Worm (Caenorhabditis elegans): ENCODE measurements around the gene C04G6.2.
A peak's percentile ranks its signal among the peaks of the same experiment; 100 is the strongest.
"Not testable (repeated sequence)": the region's sequence is repeated elsewhere in the genome, so short reads cannot be mapped to it uniquely, and the experiment has no call there.

The C04G6.2 gene

ce11 chrII:5112082-5112481, 19.1 kb downstream of the C04G6.2 start, which contains the start of gene F09C12.8:
Gene F09C12.8 (plus strand): TSS chrII:5112382.
- TF ChIP-seq elt-1 (tag; optimal IDR thresholded peaks at IDR 0.05; ENCODE audit: borderline replicate concordance, insufficient read depth): no peak
- TF ChIP-seq lsy-2 (tag; optimal IDR thresholded peaks at IDR 0.05): no peak
- no peak for TF ChIP-seq ham-2 (GFP tag; optimal IDR thresholded peaks at IDR 0.05)
- TF ChIP-seq unc-39 (tag; optimal IDR thresholded peaks at IDR 0.05): no peak
- no peak for TF ChIP-seq nhr-2 (tag; optimal IDR thresholded peaks at IDR 0.05)
- no peak for TF ChIP-seq elt-3 (tag; optimal IDR thresholded peaks at IDR 0.05)
- TF ChIP-seq nhr-237 (tag; optimal IDR thresholded peaks at IDR 0.05): no peak
- no peak for TF ChIP-seq tbx-8 (GFP tag; optimal IDR thresholded peaks at IDR 0.05)

ce11 chrII:5115235-5115634, 22.2 kb downstream of the C04G6.2 start, which contains the start of gene msp-74:
Gene msp-74 (minus strand): TSS chrII:5115335.
- not testable (repeated sequence) for TF ChIP-seq nhr-76 (tag; optimal IDR thresholded peaks at IDR 0.05); lin-32 (GFP tag; optimal IDR thresholded peaks at IDR 0.05); unc-120 (tag; optimal IDR thresholded peaks at IDR 0.05; ENCODE audit: poor library complexity, severe bottlenecking)

ce11 chrII:5115733-5116132, 22.7 kb downstream of the C04G6.2 start, which contains the start of gene srsy-1:
Gene srsy-1 (plus strand): TSS chrII:5116033.
- TF ChIP-seq lsy-2 (tag; optimal IDR thresholded peaks at IDR 0.05) (no peak), pha-4 (tag; optimal IDR thresholded peaks at IDR 0.05) (no peak), tbx-8 (GFP tag; optimal IDR thresholded peaks at IDR 0.05) (no peak), elt-3 (tag; optimal IDR thresholded peaks at IDR 0.05) (no peak), cnd-1 (tag; optimal IDR thresholded peaks at IDR 0.05) (no peak), flh-1 (GFP tag; optimal IDR thresholded peaks at IDR 0.05) (no peak), mep-1 (tag; optimal IDR thresholded peaks at IDR 0.05) (no peak)

ce11 chrII:5120612-5121011, 27.6 kb downstream of the C04G6.2 start:
- TF ChIP-seq nhr-237 (tag; optimal IDR thresholded peaks at IDR 0.05): no peak
- peak; percentile 86 for TF ChIP-seq unc-62 (GFP tag; optimal IDR thresholded peaks at IDR 0.05)

ce11 chrII:5130081-5130480, 37.0 kb downstream of the C04G6.2 start, which contains the start of gene lgc-56:
Gene lgc-56 (plus strand): TSS chrII:5130381.
- no peak for TF ChIP-seq ham-2 (GFP tag; optimal IDR thresholded peaks at IDR 0.05)

ce11 chrII:5131800-5132199, 38.8 kb downstream of the C04G6.2 start:
- TF ChIP-seq snpc-4 (tag; optimal IDR thresholded peaks at IDR 0.05) (no peak), unc-62 (GFP tag; optimal IDR thresholded peaks at IDR 0.05) (no peak), drap-1 (GFP tag; optimal IDR thresholded peaks at IDR 0.05) (no peak), cnd-1 (tag; optimal IDR thresholded peaks at IDR 0.05) (no peak), sptf-1 (tag; optimal IDR thresholded peaks at IDR 0.05) (no peak), nhr-2 (tag; optimal IDR thresholded peaks at IDR 0.05) (no peak), ces-1 (GFP tag; optimal IDR thresholded peaks at IDR 0.05) (no peak), ceh-83 (GFP tag; optimal IDR thresholded peaks at IDR 0.05) (no peak), nhr-12 (tag; optimal IDR thresholded peaks at IDR 0.05) (no peak), mab-5 (tag; optimal IDR thresholded peaks at IDR 0.05) (no peak), unc-120 (tag; optimal IDR thresholded peaks at IDR 0.05; ENCODE audit: poor library complexity, severe bottlenecking) (no peak), bed-3 (GFP tag; optimal IDR thresholded peaks at IDR 0.05) (no peak), elt-1 (tag; optimal IDR thresholded peaks at IDR 0.05; ENCODE audit: borderline replicate concordance, insufficient read depth) (no peak), nhr-237 (tag; optimal IDR thresholded peaks at IDR 0.05) (no peak), nhr-28 (tag; optimal IDR thresholded peaks at IDR 0.05) (no peak), lsy-2 (tag; optimal IDR thresholded peaks at IDR 0.05) (no peak), sem-2 (GFP tag; optimal IDR thresholded peaks at IDR 0.05) (no peak), hlh-1 (tag; optimal IDR thresholded peaks at IDR 0.05) (no peak)

ce11 chrII:5136296-5136767, 43.3 kb downstream of the C04G6.2 start, which contains the start of gene F58A6.2:
Gene F58A6.2 (plus strand): TSS chrII:5136717.
- TF ChIP-seq cnd-1 (tag; optimal IDR thresholded peaks at IDR 0.05) (no peak), blmp-1 (tag; optimal IDR thresholded peaks at IDR 0.05) (no peak), nhr-76 (tag; optimal IDR thresholded peaks at IDR 0.05) (no peak), lin-13 (tag; optimal IDR thresholded peaks at IDR 0.05) (no peak), nhr-237 (tag; optimal IDR thresholded peaks at IDR 0.05) (no peak), mls-2 (tag; optimal IDR thresholded peaks at IDR 0.05) (no peak), elt-1 (tag; optimal IDR thresholded peaks at IDR 0.05; ENCODE audit: borderline replicate concordance, insufficient read depth) (no peak), ham-2 (GFP tag; optimal IDR thresholded peaks at IDR 0.05) (no peak)
